Worm (Caenorhabditis elegans) whole organism, L4 larva: ENCODE results near the gene zyg-9.

Source experiments
- ZK546.5 ChIP-seq, 2 experiments: sonication (generic microtip); optimal IDR thresholded peaks; 2 replicates each; lab custom pipeline; 2017; ENCODE audit warnings: missing biosample characterization in 2 of 2, missing genetic modification characterization in 2 of 2
- ceh-28 ChIP-seq: fragments of 150-350 bp; optimal IDR thresholded peaks from 2 replicates; lab custom pipeline; 2014; ENCODE audit warnings: missing biosample characterization, missing genetic modification reagents, missing genetic modification characterization
- ceh-82 ChIP-seq: sonication (generic microtip); optimal IDR thresholded peaks from 2 replicates; lab custom pipeline; 2017; ENCODE audit warnings: missing biosample characterization, missing genetic modification characterization
- mdt-29 ChIP-seq: fragments of 200-800 bp; sonication (Bioruptor generic); IDR thresholded peaks from 2 replicates; pipeline ENCODE4 v1.3.6; 2022; ENCODE audit warnings: missing genetic modification reagents, missing genetic modification characterization, missing compliant biosample characterization
- nhr-11 ChIP-seq: fragments of 150-350 bp; optimal IDR thresholded peaks from 2 replicates; lab custom pipeline; 2014; ENCODE audit warnings: missing biosample characterization, missing genetic modification characterization
- pha-4 ChIP-seq, 2 experiments: fragments of 150-350 bp in 1 of 2; fragments of 200-800 bp in 1 of 2; sonication (Bioruptor generic) in 1 of 2; IDR thresholded peaks in 1 of 2; optimal IDR thresholded peaks in 1 of 2; 2 replicates each; pipeline versions ENCODE4 v1.3.6 to Lab custom; 2014 to 2022; ENCODE audit warnings: missing genetic modification characterization in 2 of 2, missing genetic modification reagents in 2 of 2, missing biosample characterization in 1 of 2, missing compliant biosample characterization in 1 of 2
- skn-1 ChIP-seq: fragments of 150-350 bp; optimal IDR thresholded peaks from 2 replicates; lab custom pipeline; 2014; ENCODE audit warnings: missing biosample characterization, missing genetic modification characterization
- snpc-4 ChIP-seq: fragments of 150-350 bp; optimal IDR thresholded peaks from 2 replicates; lab custom pipeline; 2014; ENCODE audit warnings: missing biosample characterization, missing genetic modification characterization
- zag-1 ChIP-seq: fragments of 150-350 bp; optimal IDR thresholded peaks from 2 replicates; lab custom pipeline; 2014; ENCODE audit warnings: missing biosample characterization, missing genetic modification characterization

ce11 chrII:8483793-8484186, 26.2 kb downstream of the zyg-9 start, which contains the start of gene taap-1:
- TF ChIP-seq nhr-11 (tag; lab: Kevin White, UChicago) (no peak), snpc-4 (no peak), ceh-28 (tag; lab: Kevin White, UChicago) (no peak), ZK546.5 (tag; optimal IDR thresholded peaks at IDR 0.05; lab: Kevin White, UChicago) (no peak), zag-1 (no peak), ceh-82 (tag; lab: Kevin White, UChicago) (no peak), skn-1 (tag; lab: Kevin White, UChicago) (no peak), mdt-29 (GFP tag; lab: Robert Waterston, UW) (no peak), pha-4 (GFP tag; IDR thresholded peaks at IDR 0.05; lab: Robert Waterston, UW) (no peak), pha-4 (tag; optimal IDR thresholded peaks at IDR 0.05; lab: Kevin White, UChicago) (no peak)
